In genomic region chrX:12731188-12731857, ce11 we compare ENCODE assay signal across 2 worm cellular contexts.
A peak's percentile ranks its signal among the peaks of the same experiment; 100 is the strongest.
TF ChIP-seq lines count a peak whose summit lies in the region.

Gene pgp-12, plus strand, starts transcription at chrX:12731807.

TF ChIP-seq in whole organism, L3 larva, 47 proteins besides CTCF, POLR2A, EP300 and RAD21:
- TF ChIP-seq nhr-67 (tag; optimal IDR thresholded peaks at IDR 0.05; lab: Kevin White, UChicago) (no peak), pqm-1 (tag; optimal IDR thresholded peaks at IDR 0.05; lab: Kevin White, UChicago) (peak; percentile 51), elt-2 (tag; optimal IDR thresholded peaks at IDR 0.05; lab: Kevin White, UChicago) (peak; percentile 49), ceh-9 (tag; optimal IDR thresholded peaks at IDR 0.05; lab: Kevin White, UChicago) (no peak), ceh-82 (tag; optimal IDR thresholded peaks at IDR 0.05; lab: Kevin White, UChicago) (no peak)

TF ChIP-seq in whole organism, L4 larva, 104 proteins besides CTCF, POLR2A, EP300 and RAD21:
- TF ChIP-seq nhr-28 (tag; optimal IDR thresholded peaks at IDR 0.05; lab: Kevin White, UChicago) (peak; percentile 41), unc-62 (GFP tag; optimal IDR thresholded peaks at IDR 0.05 in 1 of 2; lab: Kevin White, UChicago) (no peak), unc-62 (tag; optimal IDR thresholded peaks at IDR 0.05; lab: Kevin White, UChicago) (no peak), dmd-6 (GFP tag; IDR thresholded peaks at IDR 0.05; lab: Robert Waterston, UW) (peak; percentile 47), php-3 (GFP tag; IDR thresholded peaks at IDR 0.05; lab: Robert Waterston, UW) (peak; percentile 65)

Comparison
In these comparisons a context has a peak if more than half of its experiments do, and no peak if none do; other contexts are left out.
1. Of the 28 proteins assayed by ChIP-seq in both whole organism, L4 larva and whole organism, L3 larva: peak only in whole organism, L4 larva: nhr-28; only in whole organism, L3 larva: pqm-1; in both: none; in neither: 26.